Worm (Caenorhabditis elegans) whole organism, L4/young adult: ENCODE results near the gene F45F2.9.
"Not testable (repeated sequence)": the region's sequence is repeated elsewhere in the genome, so short reads cannot be mapped to it uniquely, and the experiment has no call there.

Experiments
- W03F9.2 ChIP-seq: fragments of 150-350 bp; optimal IDR thresholded peaks from 2 replicates; lab custom pipeline; 2014; ENCODE audit warnings: missing biosample characterization, missing genetic modification characterization
- dao-5 ChIP-seq: sonication (generic microtip); optimal IDR thresholded peaks from 2 replicates; lab custom pipeline; 2016; ENCODE audit warnings: missing genotype, missing genetic modification characterization, moderate library complexity, missing compliant biosample characterization
- him-1 ChIP-seq: sonication (generic microtip); optimal IDR thresholded peaks from 2 replicates; lab custom pipeline; 2016; ENCODE audit warnings: missing genotype, missing genetic modification reagents, missing genetic modification characterization, missing compliant biosample characterization

DNA sequence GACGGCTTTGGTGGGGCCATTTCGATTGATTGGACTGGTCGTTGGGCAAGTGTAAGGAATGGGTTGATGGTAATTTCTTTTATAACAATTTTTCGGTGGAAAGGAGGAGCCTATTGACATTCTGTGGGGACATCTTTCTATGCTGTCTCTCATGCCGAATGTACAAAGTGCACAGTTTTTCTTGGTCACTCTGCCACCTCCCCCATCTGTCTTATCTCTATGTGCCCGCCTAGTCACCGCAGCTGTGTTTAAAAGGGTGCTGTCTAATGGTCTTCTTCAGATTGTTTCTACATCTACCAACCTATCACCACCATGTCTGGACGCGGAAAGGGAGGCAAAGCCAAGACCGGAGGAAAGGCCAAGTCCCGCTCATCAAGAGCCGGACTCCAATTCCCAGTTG, 19.8 kb upstream of the F45F2.9 start, which contains the start of the genes his-8 and his-7:
- TF ChIP-seq him-1; W03F9.2 (tag; lab: Kevin White, UChicago); dao-5 (tag; lab: Kevin White, UChicago): not testable (repeated sequence)
